Fruit fly (Drosophila melanogaster): ENCODE measurements around the gene Lcp65Ag2.

Gene Lcp65Ag2

DNA sequence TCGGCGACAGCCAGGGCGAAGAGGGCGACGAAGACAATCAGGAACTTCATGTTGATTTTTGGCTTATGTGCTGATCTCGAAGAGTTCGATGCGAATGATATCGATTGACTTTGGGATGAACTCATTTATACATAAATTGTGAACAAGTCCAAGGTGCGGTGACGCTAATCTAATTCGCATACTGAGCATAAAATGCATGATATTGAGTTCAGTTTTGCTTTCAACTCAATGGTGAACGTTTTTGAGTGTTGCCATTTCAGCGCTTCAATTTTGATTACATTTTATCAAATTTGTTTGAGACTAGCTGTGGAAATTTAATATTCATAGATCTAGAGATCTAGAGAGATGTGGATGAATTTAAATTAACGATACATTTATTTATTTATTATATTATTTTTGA is 3.3 kb upstream of the Lcp65Ag2 start, which contains the start of gene Lcp65Af:
Lcp65Af (minus strand) TSS at position 101 of the 400 bp plus-strand sequence.
- TF ChIP-seq pan (optimal IDR thresholded peaks at IDR 0.05): no peak
- TF ChIP-seq CG8478 (optimal IDR thresholded peaks at IDR 0.05): no peak
- TF ChIP-seq psq (optimal IDR thresholded peaks at IDR 0.05): no peak
- TF ChIP-seq EcR (GFP tag; optimal IDR thresholded peaks at IDR 0.05): no peak
- TF ChIP-seq Dll (optimal IDR thresholded peaks at IDR 0.05): no peak
- TF ChIP-seq usp (GFP tag; optimal IDR thresholded peaks at IDR 0.05): no peak

DNA sequence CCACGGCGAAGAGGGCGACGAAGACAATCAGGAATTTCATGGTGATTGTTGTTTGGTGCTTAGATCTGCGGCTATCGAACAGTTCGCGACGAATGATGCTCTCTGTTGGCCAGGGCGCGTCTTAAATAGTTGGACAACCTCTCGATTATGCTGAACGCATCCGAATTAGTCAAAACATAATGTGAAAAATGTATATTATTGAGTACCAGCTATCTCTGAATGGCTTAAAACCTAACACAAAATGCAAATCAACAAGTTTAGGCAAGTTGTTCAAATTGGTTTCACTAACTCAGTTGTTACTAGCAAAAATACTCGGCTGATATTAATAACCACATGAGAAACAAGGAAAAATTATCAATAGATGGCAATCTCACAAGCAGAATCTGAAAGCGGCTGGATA is 1.8 kb upstream of the Lcp65Ag2 start, which contains the start of gene Lcp65Ag1:
Lcp65Ag1 (minus strand) TSS at position 101 of the 400 bp plus-strand sequence.
- no peak for TF ChIP-seq CG8478 (optimal IDR thresholded peaks at IDR 0.05)
- no peak for TF ChIP-seq psq (optimal IDR thresholded peaks at IDR 0.05)
- TF ChIP-seq EcR (GFP tag; optimal IDR thresholded peaks at IDR 0.05): no peak
- no peak for TF ChIP-seq usp (GFP tag; optimal IDR thresholded peaks at IDR 0.05)
- TF ChIP-seq pan (optimal IDR thresholded peaks at IDR 0.05): no peak
- no peak for TF ChIP-seq Dll (optimal IDR thresholded peaks at IDR 0.05)

DNA sequence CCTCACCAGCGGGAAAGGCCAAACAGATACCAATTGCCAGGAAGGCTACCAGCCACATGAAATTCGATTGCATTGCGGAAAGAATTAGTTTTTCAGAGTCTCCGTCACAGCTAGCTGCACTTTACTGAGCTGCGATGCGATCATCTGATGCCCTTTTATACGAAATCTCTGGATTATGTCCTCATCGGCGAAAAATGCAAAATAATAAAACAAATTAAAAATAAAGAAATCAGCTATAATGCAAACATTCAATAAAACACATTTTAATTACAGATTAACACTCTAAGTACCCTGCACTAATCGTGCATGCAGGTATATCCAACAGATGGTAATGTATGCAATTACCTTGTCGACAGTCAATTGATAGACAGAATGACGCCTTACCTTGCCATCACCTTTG is 1.4 kb downstream of the Lcp65Ag2 start, which contains the start of gene Cpr65Au:
Cpr65Au (minus strand) TSS at position 101 of the 400 bp plus-strand sequence.
- TF ChIP-seq psq (optimal IDR thresholded peaks at IDR 0.05) (no peak), EcR (GFP tag; optimal IDR thresholded peaks at IDR 0.05) (no peak), usp (GFP tag; optimal IDR thresholded peaks at IDR 0.05) (no peak), CG8478 (optimal IDR thresholded peaks at IDR 0.05) (no peak), Dll (optimal IDR thresholded peaks at IDR 0.05) (no peak), pan (optimal IDR thresholded peaks at IDR 0.05) (no peak)

DNA sequence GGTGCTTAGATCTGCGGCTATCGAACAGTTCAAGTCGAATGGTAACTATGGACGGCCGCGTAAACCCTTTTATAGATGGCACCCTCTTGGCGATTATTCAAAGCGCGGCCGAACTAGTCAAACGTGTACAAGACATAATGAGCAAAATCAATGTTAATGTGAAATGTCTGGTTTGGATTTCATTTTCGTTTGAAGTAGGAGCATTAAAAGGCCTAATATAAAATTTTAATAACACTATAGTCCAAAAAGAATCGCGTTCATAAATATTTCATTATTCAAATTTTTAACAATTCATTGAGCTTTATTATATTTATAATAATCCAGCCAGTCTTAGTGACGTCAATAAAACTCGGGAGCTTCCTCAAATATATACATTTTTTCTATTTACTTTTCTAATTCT is 2.4 kb downstream of the Lcp65Ag2 start, which contains the start of gene Lcp65Ag3:
Lcp65Ag3 (minus strand) TSS at position 46 of the 400 bp plus-strand sequence.
- no peak for TF ChIP-seq Dll (optimal IDR thresholded peaks at IDR 0.05)
- TF ChIP-seq pan (optimal IDR thresholded peaks at IDR 0.05): no peak
- TF ChIP-seq usp (GFP tag; optimal IDR thresholded peaks at IDR 0.05): no peak

- no peak for TF ChIP-seq EcR (GFP tag; optimal IDR thresholded peaks at IDR 0.05)
- no peak for TF ChIP-seq CG8478 (optimal IDR thresholded peaks at IDR 0.05)
- TF ChIP-seq pan (optimal IDR thresholded peaks at IDR 0.05): no peak
- TF ChIP-seq Dll (optimal IDR thresholded peaks at IDR 0.05): no peak
- TF ChIP-seq usp (GFP tag; optimal IDR thresholded peaks at IDR 0.05): no peak
- TF ChIP-seq psq (optimal IDR thresholded peaks at IDR 0.05): no peak
These were observed 3.8 kb downstream of the Lcp65Ag2 start for dm6 chr3L:6129591-6129990.

DNA sequence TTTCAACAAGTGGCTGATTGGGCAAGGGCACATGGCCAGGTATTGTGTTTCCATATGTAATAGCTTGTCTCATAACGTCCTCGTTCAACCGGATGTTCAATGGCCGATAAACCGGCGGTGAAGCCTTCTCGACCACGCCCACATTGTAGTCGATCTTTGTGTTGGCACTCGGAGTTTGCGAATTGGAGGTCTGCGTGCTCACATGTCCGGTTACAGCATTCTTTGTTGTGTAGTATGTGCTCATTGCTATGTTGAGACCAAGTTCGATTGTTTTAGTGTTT is 8.0 kb downstream of the Lcp65Ag2 start:
- no peak for TF ChIP-seq CG8478 (optimal IDR thresholded peaks at IDR 0.05)
- TF ChIP-seq usp (GFP tag; optimal IDR thresholded peaks at IDR 0.05): no peak

- TF ChIP-seq Dll (optimal IDR thresholded peaks at IDR 0.05) (no peak), pan (optimal IDR thresholded peaks at IDR 0.05) (no peak), EcR (GFP tag; optimal IDR thresholded peaks at IDR 0.05) (no peak), psq (optimal IDR thresholded peaks at IDR 0.05) (no peak), usp (GFP tag; optimal IDR thresholded peaks at IDR 0.05) (no peak), CG8478 (optimal IDR thresholded peaks at IDR 0.05) (no peak)
These were observed 8.6 kb downstream of the Lcp65Ag2 start for dm6 chr3L:6124616-6125408.

- TF ChIP-seq usp (GFP tag; optimal IDR thresholded peaks at IDR 0.05) (no peak), psq (optimal IDR thresholded peaks at IDR 0.05) (no peak), pan (optimal IDR thresholded peaks at IDR 0.05) (no peak), EcR (GFP tag; optimal IDR thresholded peaks at IDR 0.05) (no peak), Dll (optimal IDR thresholded peaks at IDR 0.05) (no peak), CG8478 (optimal IDR thresholded peaks at IDR 0.05) (no peak)
These were observed 16.5 kb downstream of the Lcp65Ag2 start for dm6 chr3L:6116881-6117280.

DNA sequence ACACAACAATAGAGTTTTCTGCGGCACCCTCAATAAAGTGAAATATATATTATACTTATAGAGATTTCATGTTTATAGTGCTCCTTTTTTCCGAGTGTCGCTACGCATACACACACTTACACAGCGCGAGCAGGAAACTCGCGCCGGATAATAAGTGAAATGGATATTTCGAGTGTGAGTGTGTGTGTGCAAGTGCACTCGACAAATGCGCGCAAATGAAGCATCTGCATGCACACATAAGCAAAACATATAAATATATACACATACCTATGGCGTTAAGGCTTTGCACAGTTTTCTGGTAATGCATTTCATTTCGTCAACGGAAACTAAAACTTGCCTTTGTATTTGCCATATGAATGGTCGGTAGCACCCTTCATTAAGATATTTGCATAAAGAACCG is 17.9 kb downstream of the Lcp65Ag2 start:
- TF ChIP-seq EcR (GFP tag; optimal IDR thresholded peaks at IDR 0.05) (no peak), Dll (optimal IDR thresholded peaks at IDR 0.05) (no peak), psq (optimal IDR thresholded peaks at IDR 0.05) (no peak), CG8478 (optimal IDR thresholded peaks at IDR 0.05) (no peak), usp (GFP tag; optimal IDR thresholded peaks at IDR 0.05) (no peak), pan (optimal IDR thresholded peaks at IDR 0.05) (no peak)

dm6 chr3L:6111458-6111857 is 21.9 kb downstream of the Lcp65Ag2 start:
- no peak for TF ChIP-seq psq (optimal IDR thresholded peaks at IDR 0.05)
- no peak for TF ChIP-seq CG8478 (optimal IDR thresholded peaks at IDR 0.05)

- TF ChIP-seq Dll (optimal IDR thresholded peaks at IDR 0.05) (no peak), pan (optimal IDR thresholded peaks at IDR 0.05) (no peak), psq (optimal IDR thresholded peaks at IDR 0.05) (no peak)
These were observed 22.5 kb downstream of the Lcp65Ag2 start for dm6 chr3L:6110673-6111449.

- no peak for TF ChIP-seq psq (optimal IDR thresholded peaks at IDR 0.05)
- TF ChIP-seq pan (optimal IDR thresholded peaks at IDR 0.05): no peak
- TF ChIP-seq Dll (optimal IDR thresholded peaks at IDR 0.05): no peak
- no peak for TF ChIP-seq CG8478 (optimal IDR thresholded peaks at IDR 0.05)
- TF ChIP-seq EcR (GFP tag; optimal IDR thresholded peaks at IDR 0.05): no peak
- TF ChIP-seq usp (GFP tag; optimal IDR thresholded peaks at IDR 0.05): no peak
These were observed 24.9 kb downstream of the Lcp65Ag2 start for dm6 chr3L:6108264-6109060.

All from whole organism.